Fruit fly (Drosophila melanogaster): Measurements from ENCODE around the gene CG32176.

DNA sequence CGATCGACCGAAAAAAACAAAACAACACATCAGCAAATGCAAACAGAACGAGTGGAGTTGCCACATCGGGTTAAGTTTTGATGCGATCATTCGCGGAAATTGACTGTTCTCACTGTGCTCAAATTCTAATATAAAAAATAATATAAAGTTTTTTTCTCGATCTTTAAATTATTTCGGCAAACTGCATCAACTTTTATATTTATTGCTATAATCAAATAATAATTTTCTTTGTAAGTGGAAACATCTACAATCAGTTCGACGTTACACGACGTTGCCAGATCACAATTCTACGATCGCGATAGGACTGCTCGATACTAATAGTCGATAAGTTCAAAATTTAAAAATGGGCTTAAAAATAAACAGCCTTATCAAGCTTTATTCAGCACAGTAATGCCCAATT, 4.9 kb upstream of the CG32176 start, which contains the start of gene Gorab:
- TF ChIP-seq OdsH (GFP tag; optimal IDR thresholded peaks at IDR 0.05) (peak; percentile 84), jim (GFP tag; optimal IDR thresholded peaks at IDR 0.05) (peak; percentile 50), lola (GFP tag; optimal IDR thresholded peaks at IDR 0.05) (no peak), sv (GFP tag; optimal IDR thresholded peaks at IDR 0.05) (peak; percentile 87), Rel (GFP tag; optimal IDR thresholded peaks at IDR 0.05) (no peak), Rel (tag; optimal IDR thresholded peaks at IDR 0.05) (peak; percentile 59), Hr78 (GFP tag; optimal IDR thresholded peaks at IDR 0.05) (no peak), usp (GFP tag; optimal IDR thresholded peaks at IDR 0.05) (no peak), psq (GFP tag; optimal IDR thresholded peaks at IDR 0.05) (peak; percentile 78), N (GFP tag; optimal IDR thresholded peaks at IDR 0.05) (no peak), br (GFP tag; optimal IDR thresholded peaks at IDR 0.05) (peak; percentile 74), sage (GFP tag; optimal IDR thresholded peaks at IDR 0.05) (peak; percentile 77), ey (GFP tag; optimal IDR thresholded peaks at IDR 0.05) (peak; percentile 87)

Measured in whole organism, wandering third instar larva.